Worm (Caenorhabditis elegans): ENCODE results near the gene str-181.

ce11 chrV:12749558-12749957 lies 31.0 kb upstream of the str-181 start:
- TF ChIP-seq pqm-1 (tag; optimal IDR thresholded peaks at IDR 0.05) (no peak), ztf-11 (tag; optimal IDR thresholded peaks at IDR 0.05) (no peak), ceh-82 (tag; optimal IDR thresholded peaks at IDR 0.05) (no peak), snpc-4 (tag; optimal IDR thresholded peaks at IDR 0.05) (no peak), lin-15B (tag; optimal IDR thresholded peaks at IDR 0.05) (no peak), elt-3 (tag; optimal IDR thresholded peaks at IDR 0.05) (no peak), unc-62 (GFP tag; optimal IDR thresholded peaks at IDR 0.05) (no peak), nhr-85 (tag) (no peak), nhr-12 (tag; optimal IDR thresholded peaks at IDR 0.05) (no peak)

Measured in whole organism, L1 larva.